Fruit fly (Drosophila melanogaster): ENCODE data around the gene Efa6.

- TF ChIP-seq Snoo (tag; optimal IDR thresholded peaks at IDR 0.05), result no peak
- TF ChIP-seq rn (GFP tag; IDR thresholded peaks at IDR 0.05), result no peak
- TF ChIP-seq CG4496 (GFP tag; IDR thresholded peaks at IDR 0.05), result no peak
- peak; percentile 84 for TF ChIP-seq CG13204 (GFP tag; optimal IDR thresholded peaks at IDR 0.05)
- TF ChIP-seq Pif1B (GFP tag; optimal IDR thresholded peaks at IDR 0.05), result no peak
- no peak for TF ChIP-seq CG17806 (tag; optimal IDR thresholded peaks at IDR 0.05)
- peak; percentile 74 for TF ChIP-seq EcR (GFP tag; optimal IDR thresholded peaks at IDR 0.05)
- peak; percentile 13 for TF ChIP-seq CG15710 (tag; optimal IDR thresholded peaks at IDR 0.05)
These were observed 47.8 kb upstream of the Efa6 start, which contains the start of gene CG5326 for dm6 chr3R:22539762-22540161.

All from whole organism, pupa.